Fruit fly (Drosophila melanogaster) whole organism, embryonic: ENCODE measurements around the gene fwe.

ENCODE experiments used
- CG10431 ChIP-seq: fragments of 200-800 bp; sonication (Bioruptor generic); optimal IDR thresholded peaks from 3 replicates; lab custom pipeline; 2018; ENCODE audit warnings: missing biosample characterization, mild to moderate bottlenecking, missing genetic modification characterization
- CG13123 ChIP-seq: fragments of 200-800 bp; sonication (Bioruptor generic); optimal IDR thresholded peaks from 2 replicates; lab custom pipeline; 2016; ENCODE audit warnings: missing biosample characterization, missing genetic modification characterization
- CG17802 ChIP-seq: fragments of 200-800 bp; sonication (Bioruptor generic); optimal IDR thresholded peaks from 2 replicates; lab custom pipeline; 2018; ENCODE audit warnings: missing biosample characterization, mild to moderate bottlenecking, missing genetic modification characterization, moderate library complexity
- CG3281 ChIP-seq: fragments of 200-800 bp; sonication (Bioruptor generic); optimal IDR thresholded peaks from 3 replicates; lab custom pipeline; 2017; ENCODE audit warnings: missing biosample characterization, mild to moderate bottlenecking, missing genetic modification characterization
- HLH54F ChIP-seq: fragments of 200-800 bp; sonication (Bioruptor generic); optimal IDR thresholded peaks from 3 replicates; lab custom pipeline; 2016; ENCODE audit warnings: missing biosample characterization, missing genetic modification characterization
- bab2 ChIP-seq: fragments of 200-800 bp; sonication (Bioruptor generic); optimal IDR thresholded peaks from 2 replicates; lab custom pipeline; 2016; ENCODE audit warnings: missing biosample characterization, missing genetic modification characterization
- mld ChIP-seq: fragments of 200-800 bp; sonication (Bioruptor generic); IDR thresholded peaks from 3 replicates; pipeline ENCODE4 v1.3.6; 2022; ENCODE audit warnings: missing biosample characterization, missing genetic modification characterization; ENCODE audit not compliant: partially characterized antibody
- shn ChIP-seq: fragments of 200-800 bp; sonication (Bioruptor generic); optimal IDR thresholded peaks from 3 replicates; lab custom pipeline; 2016; ENCODE audit warnings: missing biosample characterization, missing genetic modification characterization

dm6 chr3L:15847224-15847623, 31.0 kb upstream of the fwe start:
- TF ChIP-seq CG17802, result no peak
- no peak for TF ChIP-seq shn
- TF ChIP-seq CG10431, result no peak
- TF ChIP-seq bab2 (GFP tag; lab: Kevin White, UChicago), result no peak
- TF ChIP-seq HLH54F (GFP tag; lab: Kevin White, UChicago), result no peak
- no peak for TF ChIP-seq mld (GFP tag; lab: Robert Waterston, UW)
- TF ChIP-seq CG3281 (GFP tag; lab: Kevin White, UChicago), result no peak
- TF ChIP-seq CG13123 (GFP tag; lab: Kevin White, UChicago), result no peak
